Fruit fly (Drosophila melanogaster) whole organism, embryonic: ENCODE data around the gene CG13700.

Experiments
- Asciz ChIP-seq: fragments of 200-800 bp; sonication (Bioruptor generic); optimal IDR thresholded peaks from 2 replicates; lab custom pipeline; 2017; ENCODE audit warnings: missing biosample characterization, mild to moderate bottlenecking, missing genetic modification characterization, missing genetic modification reagents
- BtbVII ChIP-seq: fragments of 200-800 bp; sonication (Bioruptor generic); optimal IDR thresholded peaks from 3 replicates; lab custom pipeline; 2017; ENCODE audit warnings: missing biosample characterization, mild to moderate bottlenecking, missing genetic modification characterization
- CG1024 ChIP-seq: fragments of 200-800 bp; sonication (Bioruptor generic); IDR thresholded peaks from 2 replicates; pipeline ENCODE4 v1.3.6; 2022; ENCODE audit warnings: missing biosample characterization, missing genetic modification characterization
- CG10267 ChIP-seq: fragments of 200-800 bp; sonication (Bioruptor generic); optimal IDR thresholded peaks from 2 replicates; lab custom pipeline; 2018; ENCODE audit warnings: missing biosample characterization, mild to moderate bottlenecking, missing genetic modification characterization, moderate library complexity
- CG10274 ChIP-seq: fragments of 200-800 bp; sonication (Bioruptor generic); optimal IDR thresholded peaks from 3 replicates; lab custom pipeline; 2017; ENCODE audit warnings: missing biosample characterization, mild to moderate bottlenecking, missing genetic modification characterization
- CG10431 ChIP-seq: fragments of 200-800 bp; sonication (Bioruptor generic); optimal IDR thresholded peaks from 3 replicates; lab custom pipeline; 2018; ENCODE audit warnings: missing biosample characterization, mild to moderate bottlenecking, missing genetic modification characterization
- CG10654 ChIP-seq: fragments of 200-800 bp; sonication (Bioruptor generic); optimal IDR thresholded peaks from 2 replicates; lab custom pipeline; 2016; ENCODE audit warnings: missing biosample characterization, missing genetic modification characterization
- CG12104 ChIP-seq: fragments of 200-800 bp; sonication (Bioruptor generic); optimal IDR thresholded peaks from 3 replicates; lab custom pipeline; 2016; ENCODE audit warnings: missing biosample characterization, missing genetic modification characterization
- CG13287 ChIP-seq: fragments of 200-800 bp; sonication (Bioruptor generic); IDR thresholded peaks from 2 replicates; pipeline ENCODE4 v1.3.6; 2022; ENCODE audit warnings: missing biosample characterization, missing genetic modification characterization; ENCODE audit not compliant: partially characterized antibody
- CG1602 ChIP-seq: fragments of 200-800 bp; sonication (Bioruptor generic); optimal IDR thresholded peaks from 3 replicates; lab custom pipeline; 2016; ENCODE audit warnings: missing biosample characterization, missing genetic modification characterization
- CG18619 ChIP-seq: fragments of 200-800 bp; sonication (Bioruptor generic); optimal IDR thresholded peaks from 3 replicates; lab custom pipeline; 2017; ENCODE audit warnings: missing biosample characterization, mild to moderate bottlenecking, missing genetic modification characterization
- CG2202 ChIP-seq: fragments of 200-800 bp; sonication (Bioruptor generic); optimal IDR thresholded peaks from 2 replicates; lab custom pipeline; 2018; ENCODE audit warnings: missing biosample characterization, mild to moderate bottlenecking, missing genetic modification characterization
- CG31224 ChIP-seq: fragments of 200-800 bp; sonication (Bioruptor generic); IDR thresholded peaks from 2 replicates; pipeline ENCODE4 v1.3.6; 2022; ENCODE audit warnings: missing biosample characterization, missing genetic modification characterization
- CG31388 ChIP-seq: fragments of 200-800 bp; sonication (Bioruptor generic); optimal IDR thresholded peaks from 2 replicates; lab custom pipeline; 2016; ENCODE audit warnings: missing biosample characterization, missing genetic modification characterization
- CG32767 ChIP-seq: fragments of 200-800 bp; sonication (Bioruptor generic); IDR thresholded peaks from 2 replicates; pipeline ENCODE4 v1.3.6; 2022; ENCODE audit warnings: missing biosample characterization, missing genetic modification characterization
- CG4328 ChIP-seq: fragments of 200-800 bp; sonication (Bioruptor generic); optimal IDR thresholded peaks from 3 replicates; lab custom pipeline; 2017; ENCODE audit warnings: missing biosample characterization, missing genetic modification reagents, missing genetic modification characterization
- CG4707 ChIP-seq: fragments of 200-800 bp; sonication (Bioruptor generic); optimal IDR thresholded peaks from 2 replicates; lab custom pipeline; 2018; ENCODE audit warnings: missing biosample characterization, mild to moderate bottlenecking, missing genetic modification characterization, moderate library complexity
- CG8924 ChIP-seq: fragments of 200-800 bp; optimal IDR thresholded peaks from 3 replicates; lab custom pipeline; 2019; ENCODE audit warnings: missing biosample characterization, mild to moderate bottlenecking, missing genetic modification characterization, moderate library complexity
- CHES-1-like ChIP-seq: fragments of 200-800 bp; sonication (Bioruptor generic); optimal IDR thresholded peaks from 2 replicates; lab custom pipeline; 2016; ENCODE audit warnings: missing biosample characterization, missing genetic modification characterization
- Camta ChIP-seq: fragments of 200-800 bp; sonication (Bioruptor generic); optimal IDR thresholded peaks from 2 replicates; lab custom pipeline; 2016; ENCODE audit warnings: missing biosample characterization, missing genetic modification characterization
- Chrac-16 ChIP-seq: fragments of 200-800 bp; sonication (Bioruptor generic); optimal IDR thresholded peaks from 3 replicates; lab custom pipeline; 2016; ENCODE audit warnings: missing biosample characterization, missing genetic modification characterization
- E2f1 ChIP-seq: fragments of 200-800 bp; sonication (Bioruptor generic); IDR thresholded peaks from 2 replicates; pipeline ENCODE4 v1.3.6; 2022; ENCODE audit warnings: missing biosample characterization, missing genetic modification characterization
- Fer1 ChIP-seq: fragments of 200-800 bp; sonication (Bioruptor generic); optimal IDR thresholded peaks from 2 replicates; lab custom pipeline; 2017; ENCODE audit warnings: missing biosample characterization, mild to moderate bottlenecking, missing genetic modification characterization
- Hey ChIP-seq: fragments of 200-800 bp; sonication (Bioruptor generic); optimal IDR thresholded peaks from 3 replicates; lab custom pipeline; 2018; ENCODE audit warnings: missing biosample characterization, mild to moderate bottlenecking, missing genetic modification characterization
- Med ChIP-seq: fragments of 200-800 bp; sonication (Bioruptor generic); peaks from one replicate; lab custom pipeline; 2016; ENCODE audit warnings: missing biosample characterization, missing genetic modification characterization, mild to moderate bottlenecking, inconsistent platforms, moderate library complexity
- Meics ChIP-seq: fragments of 200-800 bp; sonication (Bioruptor generic); optimal IDR thresholded peaks from 2 replicates; lab custom pipeline; 2017; ENCODE audit warnings: missing biosample characterization, mild to moderate bottlenecking, missing genetic modification characterization
- Six4 ChIP-seq: fragments of 200-800 bp; sonication (Bioruptor generic); optimal IDR thresholded peaks from 2 replicates; lab custom pipeline; 2016; ENCODE audit warnings: missing biosample characterization, missing genetic modification characterization
- Sox100B ChIP-seq: fragments of 200-800 bp; sonication (Bioruptor generic); optimal IDR thresholded peaks from 3 replicates; lab custom pipeline; 2018; ENCODE audit warnings: missing biosample characterization, mild to moderate bottlenecking, missing genetic modification characterization
- Ssrp ChIP-seq: fragments of 200-800 bp; sonication (Bioruptor generic); optimal IDR thresholded peaks from 2 replicates; lab custom pipeline; 2018; ENCODE audit warnings: missing biosample characterization, mild to moderate bottlenecking, missing genetic modification characterization, moderate library complexity
- Taf1 ChIP-seq: fragments of 200-800 bp; sonication (Bioruptor generic); IDR thresholded peaks from 2 replicates; pipeline ENCODE4 v1.3.6; 2022; ENCODE audit warnings: missing biosample characterization, missing genetic modification characterization
- Xbp1 ChIP-seq: fragments of 200-800 bp; sonication (Bioruptor generic); optimal IDR thresholded peaks from 3 replicates; lab custom pipeline; 2016; ENCODE audit warnings: missing biosample characterization, mild to moderate bottlenecking, missing genetic modification characterization
- crp ChIP-seq, 2 experiments: fragments of 200-800 bp; sonication (Bioruptor generic); optimal IDR thresholded peaks; 2 replicates in 1 of 2; 3 replicates in 1 of 2; lab custom pipeline; 2017; ENCODE audit warnings: missing biosample characterization in 2 of 2, missing genetic modification characterization in 2 of 2, mild to moderate bottlenecking in 1 of 2, moderate library complexity in 1 of 2
- dati ChIP-seq: fragments of 200-800 bp; sonication (Bioruptor generic); IDR thresholded peaks from 2 replicates; pipeline ENCODE4 v1.3.6; 2022; ENCODE audit warnings: missing biosample characterization, missing genetic modification characterization
- dm ChIP-seq: fragments of 200-800 bp; sonication (Bioruptor generic); optimal IDR thresholded peaks from 3 replicates; lab custom pipeline; 2016; ENCODE audit warnings: missing biosample characterization, missing genetic modification characterization
- dmrt99B ChIP-seq: fragments of 200-800 bp; sonication (Bioruptor generic); optimal IDR thresholded peaks from 2 replicates; lab custom pipeline; 2018; ENCODE audit warnings: missing biosample characterization, mild to moderate bottlenecking, missing genetic modification characterization, moderate library complexity
- gt ChIP-seq: fragments of 200-800 bp; sonication (Bioruptor generic); IDR thresholded peaks from 2 replicates; pipeline ENCODE4 v1.3.6; 2022; ENCODE audit warnings: missing biosample characterization, missing genetic modification characterization
- lab ChIP-seq: fragments of 200-800 bp; sonication (Bioruptor generic); optimal IDR thresholded peaks from 3 replicates; lab custom pipeline; 2017; ENCODE audit warnings: missing biosample characterization, missing genetic modification characterization, mild to moderate bottlenecking, moderate library complexity, missing genetic modification reagents
- mam ChIP-seq: fragments of 200-800 bp; sonication (Bioruptor generic); optimal IDR thresholded peaks from 3 replicates; lab custom pipeline; 2016; ENCODE audit warnings: missing biosample characterization, missing genetic modification characterization
- ro ChIP-seq: fragments of 200-800 bp; sonication (Bioruptor generic); IDR thresholded peaks from 2 replicates; pipeline ENCODE4 v1.3.6; 2022; ENCODE audit warnings: missing biosample characterization, missing genetic modification characterization
- so ChIP-seq: fragments of 200-800 bp; sonication (Bioruptor generic); IDR thresholded peaks from 3 replicates; pipeline ENCODE4 v1.3.6; 2022; ENCODE audit warnings: missing biosample characterization, missing genetic modification characterization
- twi ChIP-seq: fragments of 200-800 bp; optimal IDR thresholded peaks from 2 replicates; lab custom pipeline; 2019; ENCODE audit warnings: missing biosample characterization, mild to moderate bottlenecking, missing genetic modification characterization, moderate library complexity
- unpg ChIP-seq: fragments of 200-800 bp; sonication (Bioruptor generic); optimal IDR thresholded peaks from 3 replicates; lab custom pipeline; 2018; ENCODE audit warnings: missing biosample characterization, mild to moderate bottlenecking, missing genetic modification characterization, moderate library complexity
- zfh2 ChIP-seq: fragments of 200-800 bp; sonication (Bioruptor generic); optimal IDR thresholded peaks from 2 replicates; lab custom pipeline; 2016; ENCODE audit warnings: missing biosample characterization, missing genetic modification characterization

Gene CG13700

dm6 chr3L:18272321-18273054 lies 28.6 kb downstream of the CG13700 start (continued):
- TF ChIP-seq unpg (GFP tag; lab: Kevin White, UChicago): peak; percentile 31
- peak; percentile 2 for TF ChIP-seq CG12104
- TF ChIP-seq mam: no peak
- TF ChIP-seq CG31388 (GFP tag; lab: Kevin White, UChicago): no peak
- peak; percentile 66 for TF ChIP-seq CG8924 (tag; lab: Kevin White, UChicago)
- TF ChIP-seq Fer1 (GFP tag; lab: Kevin White, UChicago): no peak
- no peak for TF ChIP-seq crp (GFP tag; optimal IDR thresholded peaks at IDR 0.05; lab: Kevin White, UChicago)
- no peak for TF ChIP-seq CG10274
- TF ChIP-seq Hey (tag; lab: Kevin White, UChicago): peak; percentile 62
- peak; percentile 28 for TF ChIP-seq lab (GFP tag; lab: Kevin White, UChicago)
- no peak for TF ChIP-seq gt
- TF ChIP-seq BtbVII (GFP tag; lab: Kevin White, UChicago): peak; percentile 28
- peak; percentile 45 for TF ChIP-seq Sox100B (GFP tag; lab: Kevin White, UChicago)
- peak; percentile 63 for TF ChIP-seq CG10267
- no peak for TF ChIP-seq zfh2 (GFP tag; lab: Kevin White, UChicago)
- no peak for TF ChIP-seq Chrac-16 (GFP tag; lab: Kevin White, UChicago)
- no peak for TF ChIP-seq Camta (GFP tag; lab: Kevin White, UChicago)
- TF ChIP-seq CG1024: no peak
- TF ChIP-seq dati (GFP tag; lab: Robert Waterston, UW): no peak
- TF ChIP-seq CG18619: peak; percentile 24
- peak; percentile 27 for TF ChIP-seq CG1602 (GFP tag; lab: Kevin White, UChicago)
- TF ChIP-seq Ssrp (tag; lab: Kevin White, UChicago): peak; percentile 50
- peak; percentile 9 for TF ChIP-seq Six4 (GFP tag; lab: Kevin White, UChicago)
- TF ChIP-seq ro (GFP tag; lab: Robert Waterston, UW): no peak
- no peak for TF ChIP-seq CG31224 (GFP tag; lab: Robert Waterston, UW)
- no peak for TF ChIP-seq CHES-1-like (GFP tag; lab: Kevin White, UChicago)
- TF ChIP-seq CG10431 (GFP tag; lab: Kevin White, UChicago): no peak
- peak; percentile 1 for TF ChIP-seq CG4328 (GFP tag; lab: Kevin White, UChicago)
- peak; percentile 60 for TF ChIP-seq Asciz (GFP tag; lab: Kevin White, UChicago)
- no peak for TF ChIP-seq CG10654 (GFP tag; lab: Kevin White, UChicago)
- no peak for TF ChIP-seq Med
- TF ChIP-seq twi (tag; lab: Kevin White, UChicago): peak; percentile 17
- TF ChIP-seq Xbp1: peak; percentile 30
- TF ChIP-seq so: 0 out of 3 replicates have a peak, but pooled peaks have one; percentile 31
- no peak for TF ChIP-seq Meics (GFP tag; lab: Kevin White, UChicago)
- TF ChIP-seq CG32767 (GFP tag; lab: Robert Waterston, UW): 0 out of 2 replicates have a peak, but pooled peaks have one; percentile 12
- TF ChIP-seq dm: no peak
- peak; percentile 71 for TF ChIP-seq dmrt99B (tag; lab: Kevin White, UChicago)
- no peak for TF ChIP-seq CG4707 (GFP tag; lab: Kevin White, UChicago)
- no peak for TF ChIP-seq E2f1
- TF ChIP-seq CG2202 (tag; lab: Kevin White, UChicago): no peak
- no peak for TF ChIP-seq CG13287
- TF ChIP-seq Taf1: no peak
